Worm (Caenorhabditis elegans): ENCODE data around the gene srab-7.

DNA sequence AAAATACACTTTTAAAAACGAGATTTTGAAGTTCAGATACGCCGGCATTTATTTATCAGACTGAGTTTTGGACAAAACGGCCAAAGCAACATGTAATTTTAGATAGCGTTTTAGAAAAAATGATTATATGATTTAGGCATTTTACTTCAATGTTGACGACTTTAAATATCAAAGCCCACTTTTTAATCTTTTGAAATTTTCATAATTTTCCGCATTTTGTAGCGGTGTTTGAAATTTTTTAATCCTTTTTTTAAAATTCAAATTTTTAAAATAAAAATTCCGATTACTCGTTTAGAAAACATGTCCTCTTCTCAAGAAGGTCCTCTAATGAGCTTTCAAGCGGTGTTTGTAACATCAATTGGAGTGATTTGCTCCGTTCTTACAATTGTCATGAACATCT is 14.9 kb upstream of the srab-7 start, which contains the start of gene srbc-6:
- TF ChIP-seq unc-62 (GFP tag; optimal IDR thresholded peaks at IDR 0.05) (no peak), drap-1 (GFP tag; optimal IDR thresholded peaks at IDR 0.05) (no peak), lsy-2 (tag; optimal IDR thresholded peaks at IDR 0.05) (no peak)

Data from whole organism, mixed stage, embryonic.